Fruit fly (Drosophila melanogaster): ENCODE results near the gene modSP.

DNA sequence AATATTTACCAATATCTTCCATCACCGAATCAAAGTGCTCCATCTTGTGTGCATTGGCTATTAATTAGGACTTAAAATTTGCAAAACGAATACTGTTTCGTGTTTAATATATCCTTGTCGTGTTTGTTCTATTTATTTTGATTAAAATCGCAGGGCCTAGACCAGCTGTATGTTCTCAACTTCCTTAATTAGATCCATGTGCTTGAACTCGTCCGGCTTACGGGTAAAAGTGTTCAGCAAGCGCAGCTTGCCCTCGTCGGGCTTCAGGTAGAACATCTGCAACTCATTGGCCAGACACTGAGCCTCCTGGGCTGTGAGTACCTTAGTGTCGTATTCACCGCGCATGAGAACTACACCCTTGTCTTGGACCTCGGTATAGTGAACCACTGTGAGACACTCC, 42.2 kb downstream of the modSP start, which contains the start of gene CG12783:
- no peak for TF ChIP-seq Dfd (GFP tag; optimal IDR thresholded peaks at IDR 0.05)
- TF ChIP-seq psq (GFP tag; optimal IDR thresholded peaks at IDR 0.05) = no peak
- TF ChIP-seq CG30020 (tag; optimal IDR thresholded peaks at IDR 0.05) = no peak
- TF ChIP-seq Mad (GFP tag; optimal IDR thresholded peaks at IDR 0.05) = no peak
- TF ChIP-seq CG15696 (tag; optimal IDR thresholded peaks at IDR 0.05) = no peak
- TF ChIP-seq so (GFP tag; IDR thresholded peaks at IDR 0.05) = no peak
- TF ChIP-seq CrebB (tag; optimal IDR thresholded peaks at IDR 0.05) = no peak
- no peak for TF ChIP-seq CG32772 (GFP tag; IDR thresholded peaks at IDR 0.05)
- no peak for TF ChIP-seq Meics (GFP tag; optimal IDR thresholded peaks at IDR 0.05)
- TF ChIP-seq Nf-YC (tag; optimal IDR thresholded peaks at IDR 0.05) = no peak
- no peak for TF ChIP-seq D19A (tag; optimal IDR thresholded peaks at IDR 0.05)
